Fruit fly (Drosophila melanogaster) whole organism, embryonic: ENCODE measurements around the gene CG31321.

Experiments used
- CG10321 ChIP-seq: fragments of 200-800 bp; sonication (Bioruptor generic); IDR thresholded peaks from 2 replicates; pipeline ENCODE4 v1.3.6; 2022; ENCODE audit warnings: missing biosample characterization, missing genetic modification characterization
- CG10366 ChIP-seq: fragments of 200-800 bp; sonication (Bioruptor generic); IDR thresholded peaks from 2 replicates; pipeline ENCODE4 v1.3.6; 2022; ENCODE audit warnings: missing biosample characterization, missing genetic modification characterization
- CG10462 ChIP-seq: fragments of 200-800 bp; sonication (Bioruptor generic); optimal IDR thresholded peaks from 2 replicates; lab custom pipeline; 2016; ENCODE audit warnings: missing biosample characterization, missing genetic modification characterization
- CG11398 ChIP-seq: fragments of 200-800 bp; sonication (Bioruptor generic); optimal IDR thresholded peaks from 2 replicates; lab custom pipeline; 2016; ENCODE audit warnings: missing biosample characterization, missing genetic modification characterization
- CG12659 ChIP-seq: fragments of 200-800 bp; sonication (Bioruptor generic); optimal IDR thresholded peaks from 3 replicates; lab custom pipeline; 2017; ENCODE audit warnings: mild to moderate bottlenecking, missing biosample characterization, missing genetic modification reagents, missing genetic modification characterization
- CG13296 ChIP-seq: fragments of 200-800 bp; sonication (Bioruptor generic); optimal IDR thresholded peaks from 3 replicates; lab custom pipeline; 2018; ENCODE audit warnings: missing biosample characterization, mild to moderate bottlenecking, missing genetic modification characterization
- CG13424 ChIP-seq: fragments of 200-800 bp; sonication (Bioruptor generic); optimal IDR thresholded peaks from 2 replicates; lab custom pipeline; 2019; ENCODE audit warnings: missing biosample characterization, mild to moderate bottlenecking, missing genetic modification characterization, moderate library complexity
- CG15514 ChIP-seq: fragments of 200-800 bp; sonication (Bioruptor generic); optimal IDR thresholded peaks from 3 replicates; lab custom pipeline; 2017; ENCODE audit warnings: missing biosample characterization, missing genetic modification characterization, mild to moderate bottlenecking, moderate library complexity, missing genetic modification reagents
- CG17328 ChIP-seq: fragments of 200-800 bp; sonication (Bioruptor generic); IDR thresholded peaks from 2 replicates; pipeline ENCODE4 v1.3.6; 2022; ENCODE audit warnings: missing biosample characterization, missing genetic modification characterization
- CG17359 ChIP-seq: fragments of 200-800 bp; sonication (Bioruptor generic); optimal IDR thresholded peaks from 3 replicates; lab custom pipeline; 2018; ENCODE audit warnings: missing biosample characterization, mild to moderate bottlenecking, missing genetic modification characterization, moderate library complexity
- CG2116 ChIP-seq: fragments of 200-800 bp; sonication (Bioruptor generic); optimal IDR thresholded peaks from 3 replicates; lab custom pipeline; 2018; ENCODE audit warnings: missing biosample characterization, mild to moderate bottlenecking, missing genetic modification characterization
- CG2875 ChIP-seq: fragments of 200-800 bp; sonication (Bioruptor generic); optimal IDR thresholded peaks from 2 replicates; lab custom pipeline; 2017; ENCODE audit warnings: missing biosample characterization, mild to moderate bottlenecking, missing genetic modification characterization, missing genetic modification reagents
- CG30020 ChIP-seq: fragments of 200-800 bp; optimal IDR thresholded peaks from 2 replicates; lab custom pipeline; 2019; ENCODE audit warnings: missing biosample characterization, mild to moderate bottlenecking, missing genetic modification characterization, moderate library complexity
- CG32532 ChIP-seq: fragments of 200-800 bp; sonication (Bioruptor generic); IDR thresholded peaks from 2 replicates; pipeline ENCODE4 v1.3.6; 2022; ENCODE audit warnings: missing biosample characterization, missing genetic modification characterization
- CG4820 ChIP-seq: fragments of 200-800 bp; sonication (Bioruptor generic); optimal IDR thresholded peaks from 3 replicates; lab custom pipeline; 2016; ENCODE audit warnings: missing biosample characterization, missing genetic modification characterization
- CG6175 ChIP-seq: fragments of 200-800 bp; sonication (Bioruptor generic); IDR thresholded peaks from 3 replicates; pipeline ENCODE4 v1.3.6; 2022; ENCODE audit warnings: missing biosample characterization, missing genetic modification characterization
- CG7839 ChIP-seq: fragments of 200-800 bp; sonication (Bioruptor generic); optimal IDR thresholded peaks from 3 replicates; lab custom pipeline; 2018; ENCODE audit warnings: missing biosample characterization, mild to moderate bottlenecking, missing genetic modification characterization, moderate library complexity
- CG7987 ChIP-seq: fragments of 200-800 bp; sonication (Bioruptor generic); optimal IDR thresholded peaks from 2 replicates; lab custom pipeline; 2018; ENCODE audit warnings: missing biosample characterization, mild to moderate bottlenecking, missing genetic modification characterization, moderate library complexity
- CG9817 ChIP-seq: fragments of 200-800 bp; sonication (Bioruptor generic); optimal IDR thresholded peaks from 2 replicates; lab custom pipeline; 2018; ENCODE audit warnings: missing biosample characterization, mild to moderate bottlenecking, missing genetic modification characterization, moderate library complexity
- CG9932 ChIP-seq: fragments of 200-800 bp; sonication (Bioruptor generic); IDR thresholded peaks from 2 replicates; pipeline ENCODE4 v1.3.6; 2022; ENCODE audit warnings: missing biosample characterization, missing genetic modification characterization
- D ChIP-seq, 2 experiments: fragments of 200-800 bp in 1 of 2; fragments of >200 bp in 1 of 2; sonication (Bioruptor generic) in 1 of 2; optimal IDR thresholded peaks; 2 replicates in 1 of 2; 3 replicates in 1 of 2; lab custom pipeline; 2017; ENCODE audit warnings: mild to moderate bottlenecking in 1 of 2, missing biosample characterization in 1 of 2, missing genetic modification characterization in 1 of 2, missing genetic modification reagents in 1 of 2
- HHEX ChIP-seq: fragments of 200-800 bp; sonication (Bioruptor generic); optimal IDR thresholded peaks from 3 replicates; lab custom pipeline; 2017; ENCODE audit warnings: missing biosample characterization, mild to moderate bottlenecking, missing genetic modification characterization, missing genetic modification reagents
- Hmr ChIP-seq: fragments of 200-800 bp; sonication (Bioruptor generic); optimal IDR thresholded peaks from 3 replicates; lab custom pipeline; 2017; ENCODE audit warnings: mild to moderate bottlenecking, missing biosample characterization, missing genetic modification reagents, missing genetic modification characterization
- Hr78 ChIP-seq, 2 experiments: fragments of 200-800 bp in 1 of 2; fragments of >200 bp in 1 of 2; sonication (Bioruptor generic) in 1 of 2; optimal IDR thresholded peaks; 2 replicates each; lab custom pipeline; 2017 to 2019; ENCODE audit warnings: missing biosample characterization in 2 of 2, missing genetic modification characterization in 2 of 2, mild to moderate bottlenecking in 1 of 2, moderate library complexity in 1 of 2
- Lpt ChIP-seq: fragments of >200 bp; optimal IDR thresholded peaks from 2 replicates; lab custom pipeline; 2018; ENCODE audit warnings: missing biosample characterization, missing genetic modification characterization
- NC2β ChIP-seq: fragments of 200-800 bp; sonication (Bioruptor generic); optimal IDR thresholded peaks from 2 replicates; lab custom pipeline; 2016; ENCODE audit warnings: missing biosample characterization, missing genetic modification characterization
- PHDP ChIP-seq: fragments of 200-800 bp; sonication (Bioruptor generic); optimal IDR thresholded peaks from 3 replicates; lab custom pipeline; 2018; ENCODE audit warnings: missing biosample characterization, mild to moderate bottlenecking, missing genetic modification characterization, moderate library complexity
- Poxn ChIP-seq: fragments of 200-800 bp; sonication (Bioruptor generic); IDR thresholded peaks from 2 replicates; pipeline ENCODE4 v1.3.6; 2022; ENCODE audit warnings: missing biosample characterization, missing genetic modification characterization
- Ptx1 ChIP-seq: fragments of 200-800 bp; sonication (Bioruptor generic); IDR thresholded peaks from 2 replicates; pipeline ENCODE4 v1.3.6; 2022; ENCODE audit warnings: missing biosample characterization, missing genetic modification characterization
- Rfx ChIP-seq: fragments of 200-800 bp; sonication (Bioruptor generic); IDR thresholded peaks from 2 replicates; pipeline ENCODE4 v1.3.6; 2022; ENCODE audit warnings: missing biosample characterization, missing genetic modification characterization
- Sox100B ChIP-seq: fragments of 200-800 bp; sonication (Bioruptor generic); optimal IDR thresholded peaks from 3 replicates; lab custom pipeline; 2018; ENCODE audit warnings: missing biosample characterization, mild to moderate bottlenecking, missing genetic modification characterization
- Sry-β ChIP-seq: fragments of 200-800 bp; sonication (Bioruptor generic); optimal IDR thresholded peaks from 2 replicates; lab custom pipeline; 2018; ENCODE audit warnings: missing biosample characterization, mild to moderate bottlenecking, missing genetic modification characterization, moderate library complexity
- ato ChIP-seq: fragments of 200-800 bp; sonication (Bioruptor generic); IDR thresholded peaks from 2 replicates; pipeline ENCODE4 v1.3.6; 2022; ENCODE audit warnings: missing biosample characterization, missing genetic modification characterization; ENCODE audit not compliant: partially characterized antibody
- chinmo ChIP-seq: fragments of 200-800 bp; sonication (Bioruptor generic); IDR thresholded peaks from 4 replicates; pipeline ENCODE4 v1.3.6; 2022; ENCODE audit warnings: missing biosample characterization, missing genetic modification characterization; ENCODE audit not compliant: partially characterized antibody
- corto ChIP-seq: fragments of 200-800 bp; sonication (Bioruptor generic); optimal IDR thresholded peaks from 2 replicates; lab custom pipeline; 2016; ENCODE audit warnings: missing biosample characterization, mild to moderate bottlenecking, missing genetic modification characterization, moderate library complexity
- eyg ChIP-seq: fragments of 200-800 bp; sonication (Bioruptor generic); optimal IDR thresholded peaks from 3 replicates; lab custom pipeline; 2016; ENCODE audit warnings: missing biosample characterization, missing genetic modification characterization
- grau ChIP-seq: fragments of 200-800 bp; optimal IDR thresholded peaks from 3 replicates; lab custom pipeline; 2019; ENCODE audit warnings: missing biosample characterization, mild to moderate bottlenecking, missing genetic modification characterization, moderate library complexity
- inv ChIP-seq: fragments of 200-800 bp; sonication (Bioruptor generic); IDR thresholded peaks from 2 replicates; pipeline ENCODE4 v1.3.6; 2022; ENCODE audit warnings: missing biosample characterization, missing genetic modification characterization; ENCODE audit not compliant: partially characterized antibody
- lbe ChIP-seq: fragments of 200-800 bp; sonication (Bioruptor generic); optimal IDR thresholded peaks from 2 replicates; lab custom pipeline; 2016; ENCODE audit warnings: missing biosample characterization, mild to moderate bottlenecking, missing genetic modification characterization
- lilli ChIP-seq: fragments of 200-800 bp; sonication (Bioruptor generic); optimal IDR thresholded peaks from 3 replicates; lab custom pipeline; 2016; ENCODE audit warnings: missing biosample characterization, missing genetic modification characterization
- nerfin-2 ChIP-seq: fragments of 200-800 bp; sonication (Bioruptor generic); IDR thresholded peaks from 2 replicates; pipeline ENCODE4 v1.3.6; 2022; ENCODE audit warnings: missing biosample characterization, missing genetic modification characterization; ENCODE audit not compliant: partially characterized antibody
- nmo ChIP-seq: fragments of 200-800 bp; sonication (Bioruptor generic); optimal IDR thresholded peaks from 2 replicates; lab custom pipeline; 2018; ENCODE audit warnings: missing biosample characterization, mild to moderate bottlenecking, missing genetic modification characterization, moderate library complexity
- org-1 ChIP-seq: fragments of 200-800 bp; sonication (Bioruptor generic); optimal IDR thresholded peaks from 2 replicates; lab custom pipeline; 2017; ENCODE audit warnings: missing biosample characterization, missing genetic modification characterization
- phol ChIP-seq: fragments of 200-800 bp; sonication (Bioruptor generic); optimal IDR thresholded peaks from 3 replicates; lab custom pipeline; 2018; ENCODE audit warnings: missing biosample characterization, mild to moderate bottlenecking, missing genetic modification characterization, moderate library complexity
- pros ChIP-seq: fragments of 200-800 bp; sonication (Bioruptor generic); optimal IDR thresholded peaks from 3 replicates; lab custom pipeline; 2019; ENCODE audit warnings: missing biosample characterization, mild to moderate bottlenecking, missing genetic modification characterization, moderate library complexity
- sr ChIP-seq: fragments of 200-800 bp; sonication (Bioruptor generic); IDR thresholded peaks from 3 replicates; pipeline ENCODE4 v1.3.6; 2022; ENCODE audit warnings: missing biosample characterization, missing genetic modification characterization
- sug ChIP-seq: fragments of 200-800 bp; optimal IDR thresholded peaks from 2 replicates; lab custom pipeline; 2019; ENCODE audit warnings: missing biosample characterization, mild to moderate bottlenecking, missing genetic modification characterization, moderate library complexity

Gene CG31321

DNA sequence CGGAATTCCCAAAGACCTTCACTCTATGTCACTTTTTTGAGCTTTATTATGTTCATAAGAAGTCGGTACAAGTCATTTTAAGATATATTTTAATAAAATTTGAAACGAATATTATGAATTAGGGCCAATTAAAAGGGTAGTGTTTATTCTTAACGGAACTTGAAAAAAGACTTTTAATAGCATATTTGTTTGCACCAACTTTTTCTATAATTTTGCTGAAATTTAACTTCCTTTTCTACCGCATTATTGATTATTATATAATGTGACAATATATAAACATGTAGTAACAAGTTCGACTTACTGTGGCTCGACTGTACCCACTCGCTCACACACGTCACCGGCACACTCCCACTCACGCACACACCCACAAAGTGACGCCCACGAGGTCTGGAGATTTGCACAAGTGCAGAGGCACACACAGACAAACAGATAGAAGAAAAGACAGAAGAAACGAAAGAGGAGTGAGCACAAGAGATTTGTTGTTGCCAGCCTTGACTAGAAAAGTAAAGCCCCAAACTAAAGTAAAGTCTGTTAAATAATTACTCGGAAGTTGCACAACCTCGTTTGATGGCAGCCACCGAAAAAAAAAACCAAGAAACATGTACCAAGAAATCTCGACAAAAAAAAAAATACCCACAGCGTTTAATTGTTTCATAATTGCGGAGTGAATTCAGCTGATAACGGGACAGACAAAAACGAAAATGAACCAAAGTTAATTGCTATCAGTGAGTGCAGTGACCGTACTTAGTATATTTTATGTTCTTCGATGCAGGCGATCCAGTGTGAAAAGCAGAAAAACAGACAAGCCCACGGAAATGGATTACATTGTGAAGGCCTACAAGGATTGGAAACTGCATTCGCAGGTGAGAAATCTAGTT lies 20.0 kb upstream of the CG31321 start (continued):
- TF ChIP-seq nerfin-2 (GFP tag; lab: Robert Waterston, UW) (no peak), CG12659 (peak; percentile 48), NC2β (GFP tag; lab: Kevin White, UChicago) (no peak), CG2116 (GFP tag; lab: Kevin White, UChicago) (no peak), sr (GFP tag; lab: Robert Waterston, UW) (peak; percentile 98), CG15514 (GFP tag; lab: Kevin White, UChicago) (peak; percentile 21), CG17328 (GFP tag; lab: Robert Waterston, UW) (0 out of 2 replicates have a peak, but pooled peaks have one; percentile 7), Lpt (no peak), phol (tag; lab: Kevin White, UChicago) (peak; percentile 35), lbe (GFP tag; lab: Kevin White, UChicago) (no peak), grau (tag; lab: Kevin White, UChicago) (peak; percentile 82), corto (GFP tag; lab: Kevin White, UChicago) (no peak), Sry-β (GFP tag; lab: Kevin White, UChicago) (no peak), CG10462 (GFP tag; lab: Kevin White, UChicago) (no peak), nmo (GFP tag; lab: Kevin White, UChicago) (peak; percentile 22), CG4820 (GFP tag; lab: Kevin White, UChicago) (peak; percentile 18), PHDP (tag; lab: Kevin White, UChicago) (peak; percentile 7), CG13424 (tag; lab: Kevin White, UChicago) (peak; percentile 52), Ptx1 (GFP tag; lab: Robert Waterston, UW) (no peak), pros (GFP tag; lab: Kevin White, UChicago) (no peak), Hr78 (GFP tag; optimal IDR thresholded peaks at IDR 0.05; lab: Kevin White, UChicago) (no peak), CG7987 (GFP tag; lab: Kevin White, UChicago) (no peak), HHEX (GFP tag; lab: Kevin White, UChicago) (peak; percentile 46), eyg (GFP tag; lab: Kevin White, UChicago) (no peak), chinmo (0 out of 4 replicates have a peak, but pooled peaks have one; percentile 26), CG2875 (GFP tag; lab: Kevin White, UChicago) (no peak), lilli (GFP tag; lab: Kevin White, UChicago) (no peak), Hmr (peak; percentile 37), CG11398 (GFP tag; lab: Kevin White, UChicago) (no peak), Sox100B (GFP tag; lab: Kevin White, UChicago) (peak; percentile 24), CG9817 (tag; lab: Kevin White, UChicago) (peak; percentile 19), CG10321 (GFP tag; lab: Robert Waterston, UW) (no peak), CG7839 (tag; lab: Kevin White, UChicago) (peak; percentile 41), inv (GFP tag; lab: Robert Waterston, UW) (no peak), org-1 (GFP tag; lab: Kevin White, UChicago) (peak; percentile 14), CG30020 (tag; lab: Kevin White, UChicago) (no peak), CG17359 (peak; percentile 11), D (optimal IDR thresholded peaks at IDR 0.05; lab: Kevin White, UChicago) (no peak), D (GFP tag; optimal IDR thresholded peaks at IDR 0.05; lab: Kevin White, UChicago) (no peak), Poxn (GFP tag; lab: Robert Waterston, UW) (no peak), CG32532 (GFP tag; lab: Robert Waterston, UW) (no peak), CG6175 (GFP tag; lab: Robert Waterston, UW) (no peak), CG13296 (peak; percentile 25), sug (tag; lab: Kevin White, UChicago) (peak; percentile 10), ato (GFP tag; lab: Robert Waterston, UW) (no peak), CG9932 (GFP tag; lab: Robert Waterston, UW) (0 out of 2 replicates have a peak, but pooled peaks have one; percentile 4), Rfx (GFP tag; lab: Robert Waterston, UW) (peak; percentile 29), CG10366 (GFP tag; lab: Robert Waterston, UW) (no peak)
